Worm (Caenorhabditis elegans) whole organism, young adult: ENCODE results near the gene D1025.10.

Experiments
- B0019.2 ChIP-seq: fragments of 200-800 bp; sonication (Bioruptor generic); conservative IDR thresholded peaks from 2 replicates; pipeline ENCODE4 v1.3.6; 2022; ENCODE audit warnings: missing genetic modification reagents, missing genetic modification characterization, missing compliant biosample characterization
- C06A6.2 ChIP-seq: fragments of 200-800 bp; sonication (Bioruptor generic); conservative IDR thresholded peaks from 2 replicates; pipeline ENCODE4 v1.3.6; 2022; ENCODE audit warnings: missing genetic modification characterization, missing compliant biosample characterization
- F33H1.4 ChIP-seq: fragments of 200-800 bp; sonication (Bioruptor generic); IDR thresholded peaks from 2 replicates; pipeline ENCODE4 v1.3.6; 2022; ENCODE audit warnings: missing genetic modification reagents, missing genetic modification characterization, missing compliant biosample characterization
- F57A8.1 ChIP-seq: fragments of 200-800 bp; sonication (Bioruptor generic); optimal IDR thresholded peaks from 2 replicates; lab custom pipeline; 2018; ENCODE audit warnings: mild to moderate bottlenecking, missing genetic modification characterization, moderate library complexity, missing compliant biosample characterization
- K12H6.12 ChIP-seq: fragments of 200-800 bp; sonication (Bioruptor generic); optimal IDR thresholded peaks from 2 replicates; lab custom pipeline; 2018; ENCODE audit warnings: mild to moderate bottlenecking, missing genetic modification characterization, missing compliant biosample characterization
- Y56A3A.18 ChIP-seq: fragments of 200-800 bp; sonication (Bioruptor generic); IDR thresholded peaks from 2 replicates; pipeline ENCODE4 v1.3.6; 2022; ENCODE audit warnings: missing genetic modification reagents, missing genetic modification characterization, missing compliant biosample characterization
- ZK185.1 ChIP-seq: sonication (generic microtip); optimal IDR thresholded peaks from 2 replicates; lab custom pipeline; 2016; ENCODE audit warnings: mild to moderate bottlenecking, missing genetic modification characterization, missing compliant biosample characterization; ENCODE audit not compliant: poor library complexity, severe bottlenecking
- atf-7 ChIP-seq: sonication (generic microtip); optimal IDR thresholded peaks from 2 replicates; lab custom pipeline; 2017; ENCODE audit warnings: mild to moderate bottlenecking, missing genetic modification characterization, missing compliant biosample characterization
- athp-1 ChIP-seq: sonication (generic microtip); optimal IDR thresholded peaks from 2 replicates; lab custom pipeline; 2017; ENCODE audit warnings: mild to moderate bottlenecking, missing genetic modification characterization, missing compliant biosample characterization
- bed-2 ChIP-seq: fragments of 200-800 bp; sonication (Bioruptor generic); IDR thresholded peaks from 2 replicates; pipeline ENCODE4 v1.3.6; 2022; ENCODE audit warnings: missing genetic modification reagents, missing genetic modification characterization, missing compliant biosample characterization
- cebp-1 ChIP-seq, 2 experiments: fragments of 200-800 bp in 1 of 2; sonication (Bioruptor generic) in 1 of 2; sonication (generic microtip) in 1 of 2; IDR thresholded peaks in 1 of 2; optimal IDR thresholded peaks in 1 of 2; 2 replicates each; pipeline versions ENCODE4 v1.3.6 to Lab custom; 2017 to 2022; ENCODE audit warnings: missing compliant biosample characterization in 2 of 2, missing genetic modification characterization in 2 of 2, mild to moderate bottlenecking in 1 of 2, missing genetic modification reagents in 1 of 2, moderate library complexity in 1 of 2
- ceh-27 ChIP-seq: fragments of 200-800 bp; sonication (Bioruptor generic); optimal IDR thresholded peaks from 2 replicates; lab custom pipeline; 2018; ENCODE audit warnings: mild to moderate bottlenecking, missing genetic modification characterization, moderate library complexity, missing compliant biosample characterization
- ceh-58 ChIP-seq: fragments of 200-800 bp; sonication (Bioruptor generic); IDR thresholded peaks from 2 replicates; pipeline ENCODE4 v1.3.6; 2022; ENCODE audit warnings: missing genetic modification characterization, missing compliant biosample characterization
- dox-1 ChIP-seq: fragments of 200-800 bp; sonication (Bioruptor generic); IDR thresholded peaks from 2 replicates; pipeline ENCODE4 v1.3.6; 2022; ENCODE audit warnings: missing genetic modification reagents, missing genetic modification characterization, missing compliant biosample characterization
- dpl-1 ChIP-seq: fragments of 150-350 bp; optimal IDR thresholded peaks from 2 replicates; lab custom pipeline; 2014; ENCODE audit warnings: missing biosample characterization, missing genetic modification reagents, missing genetic modification characterization
- egrh-3 ChIP-seq: fragments of 200-800 bp; sonication (Bioruptor generic); IDR thresholded peaks from 2 replicates; pipeline ENCODE4 v1.3.6; 2022; ENCODE audit warnings: missing genetic modification reagents, missing genetic modification characterization, missing compliant biosample characterization
- gei-17 ChIP-seq: fragments of 200-800 bp; sonication (Bioruptor generic); optimal IDR thresholded peaks from 2 replicates; lab custom pipeline; 2018; ENCODE audit warnings: mild to moderate bottlenecking, missing genetic modification characterization, missing compliant biosample characterization
- hlh-26 ChIP-seq: fragments of 200-800 bp; sonication (Bioruptor generic); conservative IDR thresholded peaks from 2 replicates; pipeline ENCODE4 v1.3.6; 2022; ENCODE audit warnings: missing genetic modification reagents, missing genetic modification characterization, missing compliant biosample characterization
- hrde-1 ChIP-seq: sonication (generic microtip); optimal IDR thresholded peaks from 2 replicates; lab custom pipeline; 2016; ENCODE audit warnings: missing genetic modification characterization, mild to moderate bottlenecking, missing compliant biosample characterization, moderate library complexity, missing genotype, missing genetic modification reagents, borderline replicate concordance
- let-526 ChIP-seq: fragments of 200-800 bp; sonication (Bioruptor generic); IDR thresholded peaks from 2 replicates; pipeline ENCODE4 v1.3.6; 2022; ENCODE audit warnings: missing genetic modification reagents, missing genetic modification characterization, missing compliant biosample characterization
- lin-26 ChIP-seq: fragments of 200-800 bp; sonication (Bioruptor generic); IDR thresholded peaks from 2 replicates; pipeline ENCODE4 v1.3.6; 2022; ENCODE audit warnings: missing genetic modification reagents, missing genetic modification characterization, missing compliant biosample characterization
- lin-40 ChIP-seq: sonication (generic microtip); optimal IDR thresholded peaks from 2 replicates; lab custom pipeline; 2016; ENCODE audit warnings: missing genetic modification characterization, mild to moderate bottlenecking, missing compliant biosample characterization, missing genotype, missing genetic modification reagents
- madf-6 ChIP-seq: fragments of 200-800 bp; sonication (Bioruptor generic); IDR thresholded peaks from 2 replicates; pipeline ENCODE4 v1.3.6; 2022; ENCODE audit warnings: missing genetic modification reagents, missing genetic modification characterization, missing compliant biosample characterization
- madf-8 ChIP-seq: fragments of 200-800 bp; sonication (Bioruptor generic); conservative IDR thresholded peaks from 2 replicates; pipeline ENCODE4 v1.3.6; 2022; ENCODE audit warnings: missing genetic modification reagents, missing genetic modification characterization, missing compliant biosample characterization
- mcd-1 ChIP-seq: fragments of 200-800 bp; sonication (Bioruptor generic); IDR thresholded peaks from 2 replicates; pipeline ENCODE4 v1.3.6; 2022; ENCODE audit warnings: missing genetic modification reagents, missing genetic modification characterization, missing compliant biosample characterization
- nhr-120 ChIP-seq: fragments of 200-800 bp; sonication (Bioruptor generic); IDR thresholded peaks from 2 replicates; pipeline ENCODE4 v1.3.6; 2022; ENCODE audit warnings: missing genetic modification characterization, missing compliant biosample characterization
- nhr-80 ChIP-seq: sonication (generic microtip); optimal IDR thresholded peaks from 2 replicates; lab custom pipeline; 2016; ENCODE audit warnings: missing genetic modification characterization, missing compliant biosample characterization
- rcor-1 ChIP-seq: fragments of 200-800 bp; sonication (Bioruptor generic); IDR thresholded peaks from 2 replicates; pipeline ENCODE4 v1.3.6; 2022; ENCODE audit warnings: missing genetic modification reagents, missing genetic modification characterization, missing compliant biosample characterization
- sea-2 ChIP-seq: fragments of 200-800 bp; sonication (Bioruptor generic); IDR thresholded peaks from 2 replicates; pipeline ENCODE4 v1.3.6; 2022; ENCODE audit warnings: missing genetic modification characterization, missing compliant biosample characterization
- snpc-4 ChIP-seq, 5 experiments: fragments of 150-350 bp in 1 of 5; sonication (generic microtip) in 4 of 5; optimal IDR thresholded peaks; 2 replicates each; lab custom pipeline; 2014 to 2018; ENCODE audit warnings: missing genetic modification characterization in 5 of 5, missing biosample characterization in 3 of 5, antibody characterized with exemption in 2 of 5, mild to moderate bottlenecking in 2 of 5, missing compliant biosample characterization in 2 of 5, missing genotype in 2 of 5, moderate library complexity in 2 of 5, missing genetic modification reagents in 1 of 5
- somi-1 ChIP-seq: fragments of 200-800 bp; sonication (Bioruptor generic); optimal IDR thresholded peaks from 2 replicates; lab custom pipeline; 2018; ENCODE audit warnings: mild to moderate bottlenecking, missing genetic modification characterization, missing compliant biosample characterization
- tbp1 ChIP-seq: fragments of 200-800 bp; sonication (Bioruptor generic); optimal IDR thresholded peaks from 2 replicates; lab custom pipeline; 2018; ENCODE audit warnings: mild to moderate bottlenecking, missing genetic modification characterization, missing compliant biosample characterization
- tbx-9 ChIP-seq: sonication (generic microtip); optimal IDR thresholded peaks from 2 replicates; lab custom pipeline; 2016; ENCODE audit warnings: borderline replicate concordance, missing genetic modification characterization, inconsistent platforms, missing compliant biosample characterization
- unc-62 ChIP-seq: fragments of 150-350 bp; optimal IDR thresholded peaks from 2 replicates; lab custom pipeline; 2014; ENCODE audit warnings: missing biosample characterization, missing genetic modification reagents, missing genetic modification characterization
- zfh-2 ChIP-seq: fragments of 200-800 bp; sonication (Bioruptor generic); conservative IDR thresholded peaks from 2 replicates; pipeline ENCODE4 v1.3.6; 2022; ENCODE audit warnings: missing genetic modification reagents, missing genetic modification characterization, missing compliant biosample characterization
- ztf-18 ChIP-seq: sonication (generic microtip); optimal IDR thresholded peaks from 2 replicates; lab custom pipeline; 2016; ENCODE audit warnings: missing genotype, mild to moderate bottlenecking, missing genetic modification characterization, missing compliant biosample characterization
- ztf-26 ChIP-seq: sonication (generic microtip); optimal IDR thresholded peaks from 2 replicates; lab custom pipeline; 2017; ENCODE audit warnings: missing genetic modification characterization, missing compliant biosample characterization
- ztf-3 ChIP-seq: fragments of 200-800 bp; sonication (Bioruptor generic); optimal IDR thresholded peaks from 2 replicates; lab custom pipeline; 2018; ENCODE audit warnings: mild to moderate bottlenecking, missing genetic modification characterization, missing compliant biosample characterization

The D1025.10 gene

DNA sequence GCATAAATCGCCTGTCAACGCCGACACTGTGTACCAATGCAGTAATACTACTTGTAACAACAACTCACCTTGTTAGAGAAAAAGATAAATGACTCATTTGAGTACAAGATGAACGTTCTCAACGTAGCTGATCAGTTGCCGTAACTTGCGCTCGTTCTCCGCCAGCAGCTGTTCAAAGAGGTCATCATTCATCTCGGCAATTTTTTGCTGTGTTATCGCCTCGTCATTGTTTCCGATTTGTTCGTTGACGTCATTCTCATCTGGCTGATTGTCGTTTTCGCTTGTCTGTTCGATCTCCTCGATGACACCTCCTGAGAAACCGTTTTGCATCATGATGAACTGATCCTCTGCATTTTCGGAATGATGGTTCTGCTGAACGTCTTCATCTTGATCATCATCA, 13.4 kb upstream of the D1025.10 start:
- TF ChIP-seq tbx-9 (tag; lab: Kevin White, UChicago) (no peak), unc-62 (peak; percentile 24), lin-26 (GFP tag; lab: Robert Waterston, UW) (0 out of 2 replicates have a peak, but pooled peaks have one; percentile 42)

DNA sequence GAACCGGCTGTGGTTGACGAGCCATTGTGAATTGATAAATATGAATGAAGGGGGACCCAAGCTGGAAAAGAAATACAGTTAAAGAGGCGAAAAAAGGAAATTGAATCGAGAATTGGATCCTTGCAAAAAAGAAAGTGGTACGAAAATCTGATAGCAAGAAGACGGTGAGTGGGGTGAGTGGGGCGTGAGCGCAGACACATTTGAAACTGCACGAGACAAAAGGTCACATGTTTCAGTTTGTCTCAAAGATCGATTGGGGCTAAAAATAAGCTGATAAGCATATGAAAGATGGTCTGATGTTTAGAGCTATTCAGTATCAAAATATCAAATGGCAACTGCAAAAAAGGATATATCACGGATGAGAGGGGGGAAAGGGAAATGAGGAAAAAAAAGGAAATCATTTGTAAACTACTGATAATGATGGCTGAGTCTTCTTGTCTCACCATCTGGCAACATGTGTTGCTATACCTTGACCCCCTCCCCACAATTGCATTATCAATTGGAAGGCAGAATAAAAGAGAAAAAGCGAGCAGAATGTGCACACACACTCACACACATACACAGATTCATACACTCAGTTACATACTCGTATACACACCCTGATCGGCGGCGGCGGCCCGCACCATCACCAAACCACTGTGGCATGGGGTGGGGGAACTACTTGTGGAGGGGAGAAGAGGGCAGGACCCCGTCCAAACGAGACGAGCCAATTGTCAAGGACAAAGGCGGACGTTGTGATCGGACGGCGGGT, 12.7 kb upstream of the D1025.10 start, which contains the start of gene M163.1:
Gene M163.1 (minus strand): TSS at position 25 of the 751 bp plus-strand sequence.
- TF ChIP-seq nhr-120 (no peak), nhr-80 (peak; percentile 30), bed-2 (no peak), somi-1 (no peak), gei-17 (GFP tag; lab: Kevin White, UChicago) (no peak), hlh-26 (GFP tag; lab: Robert Waterston, UW) (no peak), Y56A3A.18 (GFP tag; lab: Robert Waterston, UW) (0 out of 2 replicates have a peak, but pooled peaks have one; percentile 6), zfh-2 (GFP tag; lab: Robert Waterston, UW) (peak; percentile 94), hrde-1 (no peak), sea-2 (GFP tag; lab: Robert Waterston, UW) (no peak), egrh-3 (GFP tag; lab: Robert Waterston, UW) (peak; percentile 29; the same call in 1 of the 2 replicates), ztf-18 (no peak), dpl-1 (no peak), unc-62 (peak; percentile 13), F57A8.1 (GFP tag; lab: Kevin White, UChicago) (no peak), dox-1 (peak; percentile 64), B0019.2 (GFP tag; lab: Robert Waterston, UW) (no peak), cebp-1 (GFP tag; IDR thresholded peaks at IDR 0.05; lab: Robert Waterston, UW) (no peak), cebp-1 (tag; optimal IDR thresholded peaks at IDR 0.05; lab: Kevin White, UChicago) (peak; percentile 21), ztf-26 (tag; lab: Kevin White, UChicago) (no peak), ztf-3 (GFP tag; lab: Kevin White, UChicago) (no peak), ZK185.1 (tag; lab: Kevin White, UChicago) (no peak)
- TF ChIP-seq, all 124 proteins: peak for 7

DNA sequence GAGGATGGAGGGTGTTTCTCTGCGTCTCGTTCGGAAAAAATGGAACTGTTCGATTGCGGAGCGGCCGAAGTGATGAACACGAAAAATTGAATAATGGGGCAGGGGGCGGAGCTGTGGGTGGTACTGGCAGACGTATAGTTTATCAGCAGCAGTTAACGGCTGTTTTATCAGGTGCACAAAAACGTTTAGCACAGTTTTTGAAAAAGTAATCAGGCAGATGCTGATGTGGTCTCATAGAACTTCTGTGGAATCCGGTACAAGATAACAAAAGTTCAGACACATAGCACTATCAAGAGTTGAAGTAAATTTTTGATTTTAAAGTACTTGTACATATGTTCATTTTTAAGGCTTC, 12.1 kb upstream of the D1025.10 start:
- TF ChIP-seq gei-17 (GFP tag; lab: Kevin White, UChicago) (no peak), C06A6.2 (GFP tag; lab: Robert Waterston, UW) (no peak), F33H1.4 (GFP tag; lab: Robert Waterston, UW) (no peak), nhr-80 (peak; percentile 38)

DNA sequence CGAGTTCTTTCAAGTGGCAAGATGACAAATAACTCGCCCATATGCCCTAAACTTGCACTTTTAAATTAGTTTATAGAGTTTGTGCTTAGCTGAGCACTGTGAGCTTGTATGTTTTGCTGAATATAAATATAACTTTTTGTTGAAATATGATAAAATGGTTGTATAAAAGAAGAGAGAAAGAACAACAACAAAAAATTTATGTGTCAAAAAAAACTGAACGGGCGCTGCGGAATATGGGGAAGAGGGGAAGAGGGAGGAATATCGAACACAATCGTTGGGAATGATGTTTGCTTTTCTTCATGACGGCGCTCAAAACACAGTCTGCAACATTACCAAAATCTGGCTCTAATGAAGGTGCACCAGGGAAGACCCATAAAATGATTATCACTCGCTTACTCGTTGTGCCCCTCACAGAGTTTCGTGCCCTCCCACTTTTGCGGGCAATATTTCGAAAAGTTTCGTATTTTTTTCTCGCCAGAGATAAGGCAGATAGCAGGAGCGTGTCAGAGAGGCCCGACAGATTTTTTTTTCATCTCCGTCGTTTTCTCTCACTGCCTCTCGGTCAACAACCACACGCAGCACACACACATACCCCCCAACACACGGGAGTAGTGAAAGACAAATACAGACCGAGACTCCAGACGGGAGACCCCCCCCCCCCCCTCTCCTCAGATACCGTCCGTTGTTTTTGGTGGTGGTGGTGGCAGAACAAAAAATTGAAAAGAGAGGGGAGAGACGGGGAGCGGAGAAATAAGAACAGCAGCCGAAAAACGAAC, 10.9 kb upstream of the D1025.10 start:
- TF ChIP-seq atf-7 (tag; lab: Kevin White, UChicago) (peak; percentile 7), ceh-27 (peak; percentile 34), snpc-4 (GFP tag; optimal IDR thresholded peaks at IDR 0.05; lab: Kevin White, UChicago) (no peak), snpc-4 (tag; optimal IDR thresholded peaks at IDR 0.05; lab: Kevin White, UChicago) (peak in 1 of 4 experiments; percentile 45), lin-26 (GFP tag; lab: Robert Waterston, UW) (peak; percentile 36; the same call in 1 of the 2 replicates), lin-40 (tag; lab: Kevin White, UChicago) (peak; percentile 36), zfh-2 (GFP tag; lab: Robert Waterston, UW) (peak; percentile 98), ztf-26 (tag; lab: Kevin White, UChicago) (peak; percentile 18), mcd-1 (GFP tag; lab: Robert Waterston, UW) (0 out of 2 replicates have a peak, but pooled peaks have one; percentile 21), gei-17 (GFP tag; lab: Kevin White, UChicago) (peak; percentile 22), hrde-1 (no peak), rcor-1 (GFP tag; lab: Robert Waterston, UW) (no peak), Y56A3A.18 (GFP tag; lab: Robert Waterston, UW) (no peak), F57A8.1 (GFP tag; lab: Kevin White, UChicago) (no peak), madf-6 (GFP tag; lab: Robert Waterston, UW) (0 out of 2 replicates have a peak, but pooled peaks have one; percentile 32), let-526 (GFP tag; lab: Robert Waterston, UW) (peak; percentile 23; the same call in 1 of the 2 replicates), nhr-80 (peak; percentile 92), K12H6.12 (tag; lab: Kevin White, UChicago) (no peak), tbp1 (GFP tag; lab: Kevin White, UChicago) (peak; percentile 16), madf-8 (GFP tag; lab: Robert Waterston, UW) (no peak), athp-1 (tag; lab: Kevin White, UChicago) (no peak), somi-1 (peak; percentile 55), ceh-58 (GFP tag; lab: Robert Waterston, UW) (no peak), nhr-120 (no peak)
